Worm (Caenorhabditis elegans): ENCODE measurements around the gene oac-11.

oac-11 gene

DNA sequence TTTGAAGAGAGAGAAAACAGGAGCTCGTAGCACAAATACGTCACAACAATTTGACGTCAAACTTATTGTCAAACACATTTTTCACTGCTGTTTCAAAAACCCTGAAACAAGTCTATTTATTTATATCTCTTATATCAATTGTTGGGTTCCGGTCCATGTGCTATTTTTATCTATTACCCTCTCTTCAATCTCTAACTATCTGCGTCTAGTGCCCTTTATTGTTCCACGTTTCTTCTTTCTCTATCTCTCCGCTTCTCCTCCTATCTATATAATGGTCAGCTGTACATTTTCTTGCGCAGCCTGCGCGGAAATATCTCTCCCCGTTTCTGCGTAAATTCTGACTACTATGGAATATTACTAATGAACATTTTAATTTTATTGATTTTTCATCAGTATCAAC is 36.2 kb upstream of the oac-11 start:
- TF ChIP-seq lsy-2 (tag; optimal IDR thresholded peaks at IDR 0.05) (peak in 1 of 2 experiments; percentile 57), nhr-25 (tag; optimal IDR thresholded peaks at IDR 0.05) (peak; percentile 48), F13H6.1 (tag; optimal IDR thresholded peaks at IDR 0.05) (peak; percentile 73), nhr-21 (tag; optimal IDR thresholded peaks at IDR 0.05) (peak; percentile 38), sma-9 (GFP tag; optimal IDR thresholded peaks at IDR 0.05) (peak; percentile 85), sma-9 (tag; optimal IDR thresholded peaks at IDR 0.05) (no peak), Y55F3AM.14 (GFP tag; optimal IDR thresholded peaks at IDR 0.05) (no peak), sma-3 (GFP tag; optimal IDR thresholded peaks at IDR 0.05) (peak; percentile 14), crh-2 (tag; optimal IDR thresholded peaks at IDR 0.05) (peak; percentile 78), dmd-4 (tag; optimal IDR thresholded peaks at IDR 0.05) (no peak), ceh-16 (tag; optimal IDR thresholded peaks at IDR 0.05) (no peak), nhr-129 (tag; optimal IDR thresholded peaks at IDR 0.05) (peak; percentile 27), gmeb-1 (tag; optimal IDR thresholded peaks at IDR 0.05) (peak; percentile 10), unc-55 (GFP tag; optimal IDR thresholded peaks at IDR 0.05) (peak; percentile 50), nhr-23 (tag; optimal IDR thresholded peaks at IDR 0.05) (no peak), lin-13 (GFP tag; optimal IDR thresholded peaks at IDR 0.05) (peak; percentile 59), C34F6.9 (tag; optimal IDR thresholded peaks at IDR 0.05) (peak; percentile 59)

DNA sequence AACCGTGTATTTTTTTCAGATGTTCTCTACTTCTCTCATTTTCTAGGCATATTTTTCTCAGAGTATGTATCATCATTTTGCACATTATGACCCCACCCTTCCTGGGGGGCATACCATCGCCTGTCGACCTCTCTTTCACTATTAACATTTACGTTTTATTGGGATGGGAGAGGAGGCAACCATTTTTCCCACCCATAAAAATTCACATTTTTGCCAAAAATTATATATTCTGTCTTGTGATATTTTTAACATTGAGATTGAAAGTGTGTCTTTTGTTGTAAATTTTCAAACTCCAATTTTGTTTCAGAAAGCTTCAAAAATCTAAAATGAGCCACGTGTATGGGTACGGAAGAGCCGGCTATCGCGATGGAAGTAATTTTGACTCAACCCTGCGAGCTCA is 34.0 kb upstream of the oac-11 start, which contains the start of gene F53C3.7:
Gene F53C3.7 (plus strand): TSS at position 301 of the 400 bp plus-strand sequence.
- no peak for TF ChIP-seq nhr-23 (tag; optimal IDR thresholded peaks at IDR 0.05)
- no peak for TF ChIP-seq lin-39 (tag; optimal IDR thresholded peaks at IDR 0.05)
- no peak for TF ChIP-seq skn-1 (tag; optimal IDR thresholded peaks at IDR 0.05)
- no peak for TF ChIP-seq nhr-10 (tag; optimal IDR thresholded peaks at IDR 0.05)
- TF ChIP-seq ZK546.5 (tag; optimal IDR thresholded peaks at IDR 0.05), result no peak
- TF ChIP-seq ceh-82 (tag; optimal IDR thresholded peaks at IDR 0.05), result no peak
- no peak for TF ChIP-seq snpc-4 (tag; optimal IDR thresholded peaks at IDR 0.05)
- no peak for TF ChIP-seq nhr-21 (tag; optimal IDR thresholded peaks at IDR 0.05)
- no peak for TF ChIP-seq R02D3.7 (tag; optimal IDR thresholded peaks at IDR 0.05)
- no peak for TF ChIP-seq dmd-4 (tag; optimal IDR thresholded peaks at IDR 0.05)
- no peak for TF ChIP-seq nhr-129 (tag; optimal IDR thresholded peaks at IDR 0.05)
- no peak for TF ChIP-seq ztf-11 (tag; optimal IDR thresholded peaks at IDR 0.05)
- TF ChIP-seq nhr-12 (tag; optimal IDR thresholded peaks at IDR 0.05), result no peak
- TF ChIP-seq peb-1 (tag; optimal IDR thresholded peaks at IDR 0.05), result no peak
- TF ChIP-seq blmp-1 (tag; optimal IDR thresholded peaks at IDR 0.05; ENCODE audit: insufficient read depth), result no peak
- no peak for TF ChIP-seq ama-1 (optimal IDR thresholded peaks at IDR 0.05)
- TF ChIP-seq sma-9 (GFP tag; optimal IDR thresholded peaks at IDR 0.05), result no peak
- TF ChIP-seq sma-9 (tag; optimal IDR thresholded peaks at IDR 0.05), result no peak
- no peak for TF ChIP-seq alr-1 (tag; optimal IDR thresholded peaks at IDR 0.05)
- no peak for TF ChIP-seq unc-62 (GFP tag; optimal IDR thresholded peaks at IDR 0.05)

DNA sequence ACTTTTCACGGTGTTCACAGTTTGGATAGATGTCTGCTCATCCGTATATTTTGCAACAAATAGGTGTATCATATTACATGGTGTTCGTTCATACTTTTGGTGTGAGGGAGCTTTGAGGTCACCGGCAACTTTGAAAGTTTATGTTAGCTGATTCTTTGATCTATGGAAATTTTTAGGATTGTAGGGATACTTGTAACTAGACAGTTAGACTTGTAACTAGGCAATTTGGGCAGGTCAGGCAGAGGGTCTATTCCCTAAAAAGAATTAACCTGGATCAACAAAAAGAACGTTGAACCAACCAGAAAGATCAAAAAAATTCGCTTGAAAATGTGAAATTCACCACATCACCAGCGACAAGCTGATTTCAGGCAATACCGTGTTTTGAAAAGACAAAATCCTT is 33.2 kb upstream of the oac-11 start:
- TF ChIP-seq egl-27 (tag; optimal IDR thresholded peaks at IDR 0.05), result no peak
- TF ChIP-seq R02D3.7 (tag; optimal IDR thresholded peaks at IDR 0.05), result no peak
- TF ChIP-seq unc-55 (GFP tag; optimal IDR thresholded peaks at IDR 0.05), result no peak
- no peak for TF ChIP-seq aly-2 (tag; optimal IDR thresholded peaks at IDR 0.05)
- no peak for TF ChIP-seq gmeb-1 (tag; optimal IDR thresholded peaks at IDR 0.05)

DNA sequence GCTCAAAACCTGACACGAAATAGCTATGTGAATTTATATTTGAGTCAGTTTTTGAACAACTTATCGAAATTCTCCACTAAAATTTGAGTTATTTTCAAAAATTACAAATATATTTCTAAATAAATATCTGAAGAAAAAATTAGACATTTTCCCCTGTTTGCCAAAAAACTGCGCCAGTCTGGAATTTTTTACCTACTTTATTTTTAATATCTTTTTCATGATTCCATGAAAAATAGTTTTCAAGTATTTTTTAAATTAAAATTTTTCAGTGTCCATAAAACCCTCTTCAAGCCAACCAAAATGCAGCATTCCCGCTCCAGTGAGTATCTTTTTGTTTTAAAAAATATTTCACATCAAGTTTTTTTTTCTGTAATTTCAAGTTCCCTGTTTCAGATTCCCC is 30.4 kb upstream of the oac-11 start, which contains the start of gene F53C3.8:
Gene F53C3.8 (plus strand): TSS at position 301 of the 400 bp plus-strand sequence.
- TF ChIP-seq skn-1 (tag; optimal IDR thresholded peaks at IDR 0.05) (no peak), elt-3 (tag; optimal IDR thresholded peaks at IDR 0.05) (no peak), peb-1 (tag; optimal IDR thresholded peaks at IDR 0.05) (no peak), egl-27 (tag; optimal IDR thresholded peaks at IDR 0.05) (no peak), snpc-4 (tag; optimal IDR thresholded peaks at IDR 0.05) (no peak)

DNA sequence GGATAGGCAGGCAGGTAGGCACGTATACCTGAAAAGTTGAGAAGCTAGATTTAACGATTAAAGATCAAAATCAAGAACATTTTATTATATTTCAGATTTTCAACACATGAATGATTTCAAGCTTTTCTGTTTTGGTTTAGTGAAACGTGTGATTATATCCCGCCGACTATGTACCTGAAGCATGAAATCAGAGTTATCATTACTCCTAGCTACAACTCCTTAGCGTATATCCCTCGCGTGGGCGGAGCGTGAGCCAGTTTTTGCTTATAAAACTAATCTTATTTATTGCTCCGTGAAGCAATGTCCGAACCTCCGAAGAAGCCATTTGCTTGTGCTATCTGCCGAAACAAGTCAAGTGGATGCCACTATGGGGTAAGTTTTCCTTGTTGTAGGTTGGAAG is 19.2 kb upstream of the oac-11 start, which contains the start of gene nhr-166:
Gene nhr-166 (plus strand): TSS at position 301 of the 400 bp plus-strand sequence.
- TF ChIP-seq aly-2 (tag; optimal IDR thresholded peaks at IDR 0.05) (no peak), sma-3 (GFP tag; optimal IDR thresholded peaks at IDR 0.05) (no peak)

All from whole organism, L2 larva.